Fruit fly (Drosophila melanogaster) whole organism, embryonic: Measurements from ENCODE around the gene lwr.

ENCODE experiments used
- Antp ChIP-seq: fragments of 200-800 bp; sonication (Bioruptor generic); optimal IDR thresholded peaks from 3 replicates; lab custom pipeline; 2016; ENCODE audit warnings: missing biosample characterization, missing genetic modification characterization
- BEAF-32 ChIP-seq: fragments of 200-800 bp; sonication (Bioruptor generic); optimal IDR thresholded peaks from 3 replicates; lab custom pipeline; 2017; ENCODE audit warnings: missing biosample characterization, missing genetic modification characterization, mild to moderate bottlenecking, moderate library complexity, missing genetic modification reagents
- CG1024 ChIP-seq: fragments of 200-800 bp; sonication (Bioruptor generic); IDR thresholded peaks from 2 replicates; pipeline ENCODE4 v1.3.6; 2022; ENCODE audit warnings: missing biosample characterization, missing genetic modification characterization
- CG10321 ChIP-seq: fragments of 200-800 bp; sonication (Bioruptor generic); IDR thresholded peaks from 2 replicates; pipeline ENCODE4 v1.3.6; 2022; ENCODE audit warnings: missing biosample characterization, missing genetic modification characterization
- CG10565 ChIP-seq: fragments of 200-800 bp; sonication (Bioruptor generic); optimal IDR thresholded peaks from 3 replicates; lab custom pipeline; 2016; ENCODE audit warnings: missing biosample characterization, mild to moderate bottlenecking, missing genetic modification characterization
- CG10979 ChIP-seq: fragments of 200-800 bp; sonication (Bioruptor generic); optimal IDR thresholded peaks from 2 replicates; lab custom pipeline; 2018; ENCODE audit warnings: missing biosample characterization, mild to moderate bottlenecking, missing genetic modification characterization, moderate library complexity
- CG11560 ChIP-seq: fragments of 200-800 bp; sonication (Bioruptor generic); IDR thresholded peaks from 3 replicates; pipeline ENCODE4 v1.3.6; 2022; ENCODE audit warnings: missing biosample characterization, missing genetic modification characterization
- CG12219 ChIP-seq: fragments of 200-800 bp; sonication (Bioruptor generic); optimal IDR thresholded peaks from 3 replicates; lab custom pipeline; 2018; ENCODE audit warnings: missing biosample characterization, mild to moderate bottlenecking, missing genetic modification characterization
- CG13296 ChIP-seq: fragments of 200-800 bp; sonication (Bioruptor generic); optimal IDR thresholded peaks from 3 replicates; lab custom pipeline; 2018; ENCODE audit warnings: missing biosample characterization, mild to moderate bottlenecking, missing genetic modification characterization
- CG14441 ChIP-seq: fragments of 200-800 bp; sonication (Bioruptor generic); IDR thresholded peaks from 2 replicates; pipeline ENCODE4 v1.3.6; 2022; ENCODE audit warnings: missing biosample characterization, missing genetic modification characterization
- CG14710 ChIP-seq: fragments of 200-800 bp; sonication (Bioruptor generic); optimal IDR thresholded peaks from 3 replicates; lab custom pipeline; 2019; ENCODE audit warnings: missing biosample characterization, mild to moderate bottlenecking, missing genetic modification characterization, moderate library complexity
- CG15011 ChIP-seq: fragments of 200-800 bp; sonication (Bioruptor generic); optimal IDR thresholded peaks from 3 replicates; lab custom pipeline; 2018; ENCODE audit warnings: missing biosample characterization, mild to moderate bottlenecking, missing genetic modification characterization
- CG17361 ChIP-seq: fragments of 200-800 bp; sonication (Bioruptor generic); IDR thresholded peaks from 3 replicates; pipeline ENCODE4 v1.3.6; 2022; ENCODE audit warnings: missing biosample characterization, missing genetic modification characterization
- CG2875 ChIP-seq: fragments of 200-800 bp; sonication (Bioruptor generic); optimal IDR thresholded peaks from 2 replicates; lab custom pipeline; 2017; ENCODE audit warnings: missing biosample characterization, mild to moderate bottlenecking, missing genetic modification characterization, missing genetic modification reagents
- CG31365 ChIP-seq: fragments of 200-800 bp; sonication (Bioruptor generic); optimal IDR thresholded peaks from 2 replicates; lab custom pipeline; 2018; ENCODE audit warnings: missing biosample characterization, mild to moderate bottlenecking, missing genetic modification characterization
- CG3163 ChIP-seq: fragments of 200-800 bp; sonication (Bioruptor generic); optimal IDR thresholded peaks from 3 replicates; lab custom pipeline; 2016; ENCODE audit warnings: missing biosample characterization, missing genetic modification characterization
- CG3838 ChIP-seq: fragments of 200-800 bp; sonication (Bioruptor generic); optimal IDR thresholded peaks from 3 replicates; lab custom pipeline; 2016; ENCODE audit warnings: missing biosample characterization, missing genetic modification characterization
- CG7556 ChIP-seq: fragments of 200-800 bp; sonication (Bioruptor generic); optimal IDR thresholded peaks from 2 replicates; lab custom pipeline; 2017; ENCODE audit warnings: missing biosample characterization, mild to moderate bottlenecking, missing genetic modification characterization
- CHES-1-like ChIP-seq: fragments of 200-800 bp; sonication (Bioruptor generic); optimal IDR thresholded peaks from 2 replicates; lab custom pipeline; 2016; ENCODE audit warnings: missing biosample characterization, missing genetic modification characterization
- D19A ChIP-seq: fragments of 200-800 bp; optimal IDR thresholded peaks from 3 replicates; lab custom pipeline; 2019; ENCODE audit warnings: missing biosample characterization, mild to moderate bottlenecking, missing genetic modification characterization, moderate library complexity
- Dbx ChIP-seq: fragments of 200-800 bp; sonication (Bioruptor generic); IDR thresholded peaks from 3 replicates; pipeline ENCODE4 v1.3.6; 2022; ENCODE audit warnings: missing biosample characterization, missing genetic modification characterization
- Doc3 ChIP-seq: fragments of 200-800 bp; sonication (Bioruptor generic); IDR thresholded peaks from 3 replicates; pipeline ENCODE4 v1.3.6; 2022; ENCODE audit warnings: missing biosample characterization, missing genetic modification characterization; ENCODE audit not compliant: partially characterized antibody
- HHEX ChIP-seq: fragments of 200-800 bp; sonication (Bioruptor generic); optimal IDR thresholded peaks from 3 replicates; lab custom pipeline; 2017; ENCODE audit warnings: missing biosample characterization, mild to moderate bottlenecking, missing genetic modification characterization, missing genetic modification reagents
- HLH54F ChIP-seq: fragments of 200-800 bp; sonication (Bioruptor generic); optimal IDR thresholded peaks from 3 replicates; lab custom pipeline; 2016; ENCODE audit warnings: missing biosample characterization, missing genetic modification characterization
- HLHmδ ChIP-seq: fragments of 200-800 bp; sonication (Bioruptor generic); optimal IDR thresholded peaks from 2 replicates; lab custom pipeline; 2018; ENCODE audit warnings: missing biosample characterization, mild to moderate bottlenecking, missing genetic modification characterization, moderate library complexity
- Hmr ChIP-seq: fragments of 200-800 bp; sonication (Bioruptor generic); optimal IDR thresholded peaks from 3 replicates; lab custom pipeline; 2017; ENCODE audit warnings: mild to moderate bottlenecking, missing biosample characterization, missing genetic modification reagents, missing genetic modification characterization
- Hmx ChIP-seq: fragments of 200-800 bp; sonication (Bioruptor generic); optimal IDR thresholded peaks from 2 replicates; lab custom pipeline; 2016; ENCODE audit warnings: missing biosample characterization, missing genetic modification characterization
- Lpt ChIP-seq: fragments of >200 bp; optimal IDR thresholded peaks from 2 replicates; lab custom pipeline; 2018; ENCODE audit warnings: missing biosample characterization, missing genetic modification characterization
- NC2α ChIP-seq: fragments of 200-800 bp; sonication (Bioruptor generic); optimal IDR thresholded peaks from 2 replicates; lab custom pipeline; 2016; ENCODE audit warnings: missing biosample characterization, missing genetic modification characterization
- Sox102F ChIP-seq: fragments of 200-800 bp; sonication (Bioruptor generic); optimal IDR thresholded peaks from 2 replicates; lab custom pipeline; 2018; ENCODE audit warnings: missing biosample characterization, mild to moderate bottlenecking, missing genetic modification characterization, moderate library complexity
- Trl ChIP-seq, 3 experiments: fragments of >200 bp in 2 of 3; fragments of 200-800 bp in 1 of 3; sonication (Bioruptor generic) in 1 of 3; optimal IDR thresholded peaks; 2 replicates in 1 of 3; 3 replicates in 2 of 3; lab custom pipeline; 2016 to 2017; ENCODE audit warnings: missing biosample characterization in 1 of 3, missing genetic modification characterization in 1 of 3
- Xbp1 ChIP-seq: fragments of 200-800 bp; sonication (Bioruptor generic); optimal IDR thresholded peaks from 3 replicates; lab custom pipeline; 2016; ENCODE audit warnings: missing biosample characterization, mild to moderate bottlenecking, missing genetic modification characterization
- al ChIP-seq: fragments of 200-800 bp; sonication (Bioruptor generic); IDR thresholded peaks from 2 replicates; pipeline ENCODE4 v1.3.6; 2022; ENCODE audit warnings: missing biosample characterization, missing genetic modification characterization
- cad ChIP-seq: fragments of >200 bp; optimal IDR thresholded peaks from 2 replicates; lab custom pipeline; 2017; ENCODE audit warnings: missing biosample characterization, missing genetic modification characterization
- dmrt11E ChIP-seq: fragments of 200-800 bp; sonication (Bioruptor generic); optimal IDR thresholded peaks from 3 replicates; lab custom pipeline; 2018; ENCODE audit warnings: missing biosample characterization, mild to moderate bottlenecking, missing genetic modification characterization, moderate library complexity
- ewg ChIP-seq: fragments of 200-800 bp; sonication (Bioruptor generic); optimal IDR thresholded peaks from 3 replicates; lab custom pipeline; 2017; ENCODE audit warnings: mild to moderate bottlenecking, missing biosample characterization, missing genetic modification reagents, missing genetic modification characterization
- eyg ChIP-seq: fragments of 200-800 bp; sonication (Bioruptor generic); optimal IDR thresholded peaks from 3 replicates; lab custom pipeline; 2016; ENCODE audit warnings: missing biosample characterization, missing genetic modification characterization
- fd3F ChIP-seq: fragments of 200-800 bp; sonication (Bioruptor generic); optimal IDR thresholded peaks from 2 replicates; lab custom pipeline; 2018; ENCODE audit warnings: missing biosample characterization, mild to moderate bottlenecking, missing genetic modification characterization, moderate library complexity
- gfzf ChIP-seq: fragments of 200-800 bp; sonication (Bioruptor generic); optimal IDR thresholded peaks from 2 replicates; lab custom pipeline; 2016; ENCODE audit warnings: missing biosample characterization, mild to moderate bottlenecking, missing genetic modification characterization, moderate library complexity
- knrl ChIP-seq: fragments of 200-800 bp; sonication (Bioruptor generic); IDR thresholded peaks from 3 replicates; pipeline ENCODE4 v1.3.6; 2022; ENCODE audit warnings: missing biosample characterization, missing genetic modification characterization; ENCODE audit not compliant: partially characterized antibody
- lmd ChIP-seq: fragments of 200-800 bp; sonication (Bioruptor generic); IDR thresholded peaks from 2 replicates; pipeline ENCODE4 v1.3.6; 2022; ENCODE audit warnings: missing biosample characterization, missing genetic modification characterization
- mld ChIP-seq: fragments of 200-800 bp; sonication (Bioruptor generic); IDR thresholded peaks from 3 replicates; pipeline ENCODE4 v1.3.6; 2022; ENCODE audit warnings: missing biosample characterization, missing genetic modification characterization; ENCODE audit not compliant: partially characterized antibody
- org-1 ChIP-seq: fragments of 200-800 bp; sonication (Bioruptor generic); optimal IDR thresholded peaks from 2 replicates; lab custom pipeline; 2017; ENCODE audit warnings: missing biosample characterization, missing genetic modification characterization
- pfk ChIP-seq: fragments of 200-800 bp; sonication (Bioruptor generic); optimal IDR thresholded peaks from 2 replicates; lab custom pipeline; 2018; ENCODE audit warnings: missing biosample characterization, mild to moderate bottlenecking, missing genetic modification characterization, moderate library complexity
- salm ChIP-seq: fragments of 200-800 bp; sonication (Bioruptor generic); optimal IDR thresholded peaks from 2 replicates; lab custom pipeline; 2018; ENCODE audit warnings: missing biosample characterization, mild to moderate bottlenecking, missing genetic modification characterization
- slou ChIP-seq: fragments of 200-800 bp; sonication (Bioruptor generic); optimal IDR thresholded peaks from 3 replicates; lab custom pipeline; 2016; ENCODE audit warnings: missing biosample characterization, missing genetic modification characterization
- sob ChIP-seq: fragments of 200-800 bp; sonication (Bioruptor generic); IDR thresholded peaks from 2 replicates; pipeline ENCODE4 v1.3.6; 2022; ENCODE audit warnings: missing biosample characterization, missing genetic modification characterization
- usp ChIP-seq: fragments of >200 bp; optimal IDR thresholded peaks from 2 replicates; lab custom pipeline; 2017; ENCODE audit warnings: missing biosample characterization, missing genetic modification characterization
- zf30C ChIP-seq: fragments of 200-800 bp; sonication (Bioruptor generic); optimal IDR thresholded peaks from 3 replicates; lab custom pipeline; 2018; ENCODE audit warnings: missing biosample characterization, mild to moderate bottlenecking, missing genetic modification characterization

Gene lwr

dm6 chr2L:520331-521000 is 21.9 kb downstream of the lwr start (continued):
- TF ChIP-seq D19A (tag; lab: Kevin White, UChicago) (peak; percentile 91), CG17361 (GFP tag; lab: Robert Waterston, UW) (peak; percentile 78), HLHmδ (no peak), Xbp1 (GFP tag; lab: Kevin White, UChicago) (peak; percentile 87), CG1024 (GFP tag; lab: Robert Waterston, UW) (peak; percentile 81), Hmx (GFP tag; lab: Kevin White, UChicago) (no peak), fd3F (GFP tag; lab: Kevin White, UChicago) (peak; percentile 49), usp (GFP tag; lab: Kevin White, UChicago) (no peak), ewg (GFP tag; lab: Kevin White, UChicago) (peak; percentile 77), CG10979 (tag; lab: Kevin White, UChicago) (peak; percentile 92), CG31365 (tag; lab: Kevin White, UChicago) (no peak), CG14710 (tag; lab: Kevin White, UChicago) (peak; percentile 68), CHES-1-like (GFP tag; lab: Kevin White, UChicago) (peak; percentile 67), knrl (GFP tag; lab: Robert Waterston, UW) (no peak), eyg (GFP tag; lab: Kevin White, UChicago) (peak; percentile 63), Trl (optimal IDR thresholded peaks at IDR 0.05; lab: Kevin White, UChicago) (no peak), Trl (GFP tag; optimal IDR thresholded peaks at IDR 0.05; lab: Kevin White, UChicago) (peak; percentile 89), salm (tag; lab: Kevin White, UChicago) (peak; percentile 83), CG13296 (GFP tag; lab: Kevin White, UChicago) (peak; percentile 51), CG3838 (GFP tag; lab: Kevin White, UChicago) (peak; percentile 69), zf30C (GFP tag; lab: Kevin White, UChicago) (peak; percentile 78), cad (no peak), Sox102F (peak; percentile 96), CG2875 (GFP tag; lab: Kevin White, UChicago) (peak; percentile 87), al (GFP tag; lab: Robert Waterston, UW) (no peak), CG14441 (GFP tag; lab: Robert Waterston, UW) (peak; percentile 87), BEAF-32 (GFP tag; lab: Kevin White, UChicago) (no peak), sob (GFP tag; lab: Robert Waterston, UW) (peak; percentile 83), org-1 (GFP tag; lab: Kevin White, UChicago) (peak; percentile 82), HLH54F (peak; percentile 75), CG10565 (GFP tag; lab: Kevin White, UChicago) (peak; percentile 11), Lpt (no peak), pfk (GFP tag; lab: Kevin White, UChicago) (no peak), CG11560 (no peak), Antp (peak; percentile 83), gfzf (GFP tag; lab: Kevin White, UChicago) (no peak), mld (no peak), CG3163 (GFP tag; lab: Kevin White, UChicago) (peak; percentile 39), Hmr (GFP tag; lab: Kevin White, UChicago) (peak; percentile 54), lmd (GFP tag; lab: Robert Waterston, UW) (peak; percentile 79), Doc3 (GFP tag; lab: Robert Waterston, UW) (no peak), NC2α (GFP tag; lab: Kevin White, UChicago) (peak; percentile 85), Dbx (GFP tag; lab: Robert Waterston, UW) (no peak), HHEX (GFP tag; lab: Kevin White, UChicago) (peak; percentile 75), CG7556 (GFP tag; lab: Kevin White, UChicago) (peak; percentile 87), slou (peak; percentile 63), dmrt11E (tag; lab: Kevin White, UChicago) (peak; percentile 96), CG15011 (no peak), CG10321 (GFP tag; lab: Robert Waterston, UW) (no peak), CG12219 (GFP tag; lab: Kevin White, UChicago) (peak; percentile 90)
